Worm (Caenorhabditis elegans) whole organism, young adult: Measurements from ENCODE around the gene ogdh-1.
"Not testable (repeated sequence)": the region's sequence is repeated elsewhere in the genome, so short reads cannot be mapped to it uniquely, and the experiment has no call there.

Experiments used
- K12H6.12 ChIP-seq: fragments of 200-800 bp; sonication (Bioruptor generic); optimal IDR thresholded peaks from 2 replicates; lab custom pipeline; 2018; ENCODE audit warnings: mild to moderate bottlenecking, missing genetic modification characterization, missing compliant biosample characterization
- akir-1 ChIP-seq: fragments of 200-800 bp; sonication (Bioruptor generic); optimal IDR thresholded peaks from 2 replicates; lab custom pipeline; 2018; ENCODE audit warnings: mild to moderate bottlenecking, missing genetic modification characterization, moderate library complexity, missing compliant biosample characterization
- ccch-3 ChIP-seq: fragments of 200-800 bp; sonication (Bioruptor generic); optimal IDR thresholded peaks from 2 replicates; lab custom pipeline; 2018; ENCODE audit warnings: mild to moderate bottlenecking, missing genetic modification characterization, missing compliant biosample characterization
- dox-1 ChIP-seq: fragments of 200-800 bp; sonication (Bioruptor generic); IDR thresholded peaks from 2 replicates; pipeline ENCODE4 v1.3.6; 2022; ENCODE audit warnings: missing genetic modification reagents, missing genetic modification characterization, missing compliant biosample characterization
- dpl-1 ChIP-seq: fragments of 150-350 bp; optimal IDR thresholded peaks from 2 replicates; lab custom pipeline; 2014; ENCODE audit warnings: missing biosample characterization, missing genetic modification reagents, missing genetic modification characterization
- snpc-4 ChIP-seq, 5 experiments: fragments of 150-350 bp in 1 of 5; sonication (generic microtip) in 4 of 5; optimal IDR thresholded peaks; 2 replicates each; lab custom pipeline; 2014 to 2018; ENCODE audit warnings: missing genetic modification characterization in 5 of 5, missing biosample characterization in 3 of 5, antibody characterized with exemption in 2 of 5, mild to moderate bottlenecking in 2 of 5, missing compliant biosample characterization in 2 of 5, missing genotype in 2 of 5, moderate library complexity in 2 of 5, missing genetic modification reagents in 1 of 5
- tbp1 ChIP-seq: fragments of 200-800 bp; sonication (Bioruptor generic); optimal IDR thresholded peaks from 2 replicates; lab custom pipeline; 2018; ENCODE audit warnings: mild to moderate bottlenecking, missing genetic modification characterization, missing compliant biosample characterization
- unc-62 ChIP-seq: fragments of 150-350 bp; optimal IDR thresholded peaks from 2 replicates; lab custom pipeline; 2014; ENCODE audit warnings: missing biosample characterization, missing genetic modification reagents, missing genetic modification characterization

DNA sequence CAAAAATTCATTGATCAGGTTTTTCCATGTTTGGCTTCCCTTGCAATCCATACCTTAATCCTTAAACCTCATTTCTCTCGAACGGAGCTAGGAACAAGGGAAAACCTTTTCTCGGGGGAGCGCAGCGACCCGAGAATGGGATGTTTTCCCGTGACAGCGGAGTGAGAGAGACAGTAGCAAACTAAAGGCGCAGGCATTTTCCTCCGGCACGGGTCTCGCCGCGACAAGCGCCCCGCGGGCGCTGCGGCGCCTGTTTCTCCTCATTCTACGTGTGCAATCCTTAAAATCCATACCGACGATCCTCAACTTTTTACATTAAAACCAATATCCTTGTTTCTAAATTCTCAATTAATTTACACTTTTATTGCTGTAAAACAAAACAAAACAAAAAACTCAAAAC lies 45.1 kb downstream of the ogdh-1 start:
- TF ChIP-seq K12H6.12; dpl-1 (GFP tag; lab: Kevin White, UChicago); dox-1 (GFP tag; lab: Robert Waterston, UW); akir-1 (GFP tag; lab: Kevin White, UChicago); ccch-3 (GFP tag; lab: Kevin White, UChicago); unc-62 (GFP tag; lab: Kevin White, UChicago); snpc-4 (GFP tag; optimal IDR thresholded peaks at IDR 0.05; lab: Kevin White, UChicago); snpc-4 (tag; optimal IDR thresholded peaks at IDR 0.05; lab: Kevin White, UChicago); tbp1 (GFP tag; lab: Kevin White, UChicago): not testable (repeated sequence)
